Fruit fly (Drosophila melanogaster) whole organism: ENCODE measurements around the gene CG6656.

Source experiments
- pan ChIP-seq: fragments of >200 bp; optimal IDR thresholded peaks from 2 replicates; lab custom pipeline; 2017
- psq ChIP-seq: fragments of >200 bp; optimal IDR thresholded peaks from 2 replicates; lab custom pipeline; 2017
- usp ChIP-seq: fragments of >200 bp; optimal IDR thresholded peaks from 2 replicates; lab custom pipeline; 2017; ENCODE audit warnings: missing biosample characterization, missing genetic modification characterization, mixed read lengths

- TF ChIP-seq usp (GFP tag; lab: Kevin White, UChicago) (no peak), psq (lab: Kevin White, UChicago) (no peak), pan (lab: Kevin White, UChicago) (no peak)
Measured at dm6 chr3R:21832203-21832602, 42.9 kb upstream of the CG6656 start, which contains the start of gene Gr93a.
